Fruit fly (Drosophila melanogaster): ENCODE measurements around the gene CG15042.

CG15042 gene

dm6 chrX:18504948-18505597 is 23.0 kb downstream of the CG15042 start, which contains the start of gene Wnt5 (continued):
- peak; percentile 43; the same call in 1 of the 2 replicates for TF ChIP-seq CG13287 (GFP tag; IDR thresholded peaks at IDR 0.05; ENCODE audit: partially characterized antibody)
- TF ChIP-seq hkb (optimal IDR thresholded peaks at IDR 0.05) = no peak
- TF ChIP-seq hkb (GFP tag; IDR thresholded peaks at IDR 0.05) = peak; percentile 28; the same call in 1 of the 2 replicates
- TF ChIP-seq CG14710 (tag; optimal IDR thresholded peaks at IDR 0.05) = peak; percentile 9
- TF ChIP-seq CG11247 (GFP tag; IDR thresholded peaks at IDR 0.05) = peak; percentile 55
- TF ChIP-seq oc (tag; optimal IDR thresholded peaks at IDR 0.05) = peak; percentile 10
- TF ChIP-seq Jarid2 (GFP tag; optimal IDR thresholded peaks at IDR 0.05) = peak; percentile 90
- TF ChIP-seq eve (GFP tag; optimal IDR thresholded peaks at IDR 0.05) = no peak
- no peak for TF ChIP-seq Blimp-1 (GFP tag; optimal IDR thresholded peaks at IDR 0.05)
- TF ChIP-seq CG15514 (GFP tag; optimal IDR thresholded peaks at IDR 0.05) = peak; percentile 40
- peak; percentile 11 for TF ChIP-seq CG12391 (tag; optimal IDR thresholded peaks at IDR 0.05)
- TF ChIP-seq Eip74EF (GFP tag; optimal IDR thresholded peaks at IDR 0.05) = peak in 1 of 2 experiments; percentile 2
- TF ChIP-seq CG1603 (tag; optimal IDR thresholded peaks at IDR 0.05) = peak; percentile 37
- TF ChIP-seq Lhr (GFP tag; optimal IDR thresholded peaks at IDR 0.05) = no peak
- peak; percentile 15 for TF ChIP-seq CHES-1-like (GFP tag; optimal IDR thresholded peaks at IDR 0.05)
- no peak for TF ChIP-seq pho (GFP tag; optimal IDR thresholded peaks at IDR 0.05)
- no peak for TF ChIP-seq ttk (GFP tag; IDR thresholded peaks at IDR 0.05)
- peak; percentile 12 for TF ChIP-seq CG18262 (tag; optimal IDR thresholded peaks at IDR 0.05)
- peak; percentile 100 for TF ChIP-seq CG11504 (tag; optimal IDR thresholded peaks at IDR 0.05)
- peak; percentile 24 for TF ChIP-seq grau (tag; optimal IDR thresholded peaks at IDR 0.05)
- no peak for TF ChIP-seq br (optimal IDR thresholded peaks at IDR 0.05)
- 0 out of 2 replicates have a peak, but pooled peaks have one; percentile 6 for TF ChIP-seq CG17328 (GFP tag; IDR thresholded peaks at IDR 0.05)
- TF ChIP-seq ci (GFP tag; IDR thresholded peaks at IDR 0.05) = peak; percentile 57; the same call in 2 of the 3 replicates
- TF ChIP-seq CG8924 (tag; optimal IDR thresholded peaks at IDR 0.05) = peak; percentile 66
- TF ChIP-seq CG6791 (GFP tag; IDR thresholded peaks at IDR 0.05; ENCODE audit: partially characterized antibody) = 0 out of 3 replicates have a peak, but pooled peaks have one; percentile 22
- TF ChIP-seq CG12299 (tag; optimal IDR thresholded peaks at IDR 0.05) = no peak
- TF ChIP-seq stwl (tag; optimal IDR thresholded peaks at IDR 0.05) = peak; percentile 45
- TF ChIP-seq cad (GFP tag; optimal IDR thresholded peaks at IDR 0.05) = no peak
- TF ChIP-seq E2f2 (GFP tag; IDR thresholded peaks at IDR 0.05) = 0 out of 2 replicates have a peak, but pooled peaks have one; percentile 14
- TF ChIP-seq CG17912 (GFP tag; optimal IDR thresholded peaks at IDR 0.05) = no peak
- TF ChIP-seq bbx (GFP tag; IDR thresholded peaks at IDR 0.05; ENCODE audit: partially characterized antibody) = peak; percentile 57
- TF ChIP-seq CG10543 (GFP tag; optimal IDR thresholded peaks at IDR 0.05) = peak; percentile 24
- no peak for TF ChIP-seq salm (tag; optimal IDR thresholded peaks at IDR 0.05)
- TF ChIP-seq MESR4 (GFP tag; optimal IDR thresholded peaks at IDR 0.05) = peak; percentile 53
- TF ChIP-seq YL-1 (GFP tag; optimal IDR thresholded peaks at IDR 0.05) = peak; percentile 43
- TF ChIP-seq kni (GFP tag; optimal IDR thresholded peaks at IDR 0.05) = peak; percentile 47
- 0 out of 2 replicates have a peak, but pooled peaks have one; percentile 21 for TF ChIP-seq Dref (GFP tag; IDR thresholded peaks at IDR 0.05)
- TF ChIP-seq gcm (GFP tag; optimal IDR thresholded peaks at IDR 0.05) = peak; percentile 11
- peak; percentile 44 for TF ChIP-seq sens (GFP tag)
- TF ChIP-seq nom (GFP tag; optimal IDR thresholded peaks at IDR 0.05) = peak; percentile 50
- no peak for TF ChIP-seq rib (GFP tag; IDR thresholded peaks at IDR 0.05)
- peak; percentile 22 for TF ChIP-seq CG8089 (GFP tag; optimal IDR thresholded peaks at IDR 0.05)
- TF ChIP-seq Fer2 (tag; optimal IDR thresholded peaks at IDR 0.05) = no peak
- peak; percentile 43 for TF ChIP-seq cg (GFP tag; optimal IDR thresholded peaks at IDR 0.05)
- TF ChIP-seq insv (GFP tag; optimal IDR thresholded peaks at IDR 0.05) = peak in 1 of 2 experiments; percentile 29
- TF ChIP-seq CG32767 (GFP tag; IDR thresholded peaks at IDR 0.05) = peak; percentile 67; the same call in 1 of the 2 replicates
- no peak for TF ChIP-seq CG4404 (GFP tag; IDR thresholded peaks at IDR 0.05)
- TF ChIP-seq CG15601 (tag; optimal IDR thresholded peaks at IDR 0.05) = peak; percentile 96
